Fruit fly (Drosophila melanogaster): ENCODE data around the gene CG4022.

The CG4022 gene

DNA sequence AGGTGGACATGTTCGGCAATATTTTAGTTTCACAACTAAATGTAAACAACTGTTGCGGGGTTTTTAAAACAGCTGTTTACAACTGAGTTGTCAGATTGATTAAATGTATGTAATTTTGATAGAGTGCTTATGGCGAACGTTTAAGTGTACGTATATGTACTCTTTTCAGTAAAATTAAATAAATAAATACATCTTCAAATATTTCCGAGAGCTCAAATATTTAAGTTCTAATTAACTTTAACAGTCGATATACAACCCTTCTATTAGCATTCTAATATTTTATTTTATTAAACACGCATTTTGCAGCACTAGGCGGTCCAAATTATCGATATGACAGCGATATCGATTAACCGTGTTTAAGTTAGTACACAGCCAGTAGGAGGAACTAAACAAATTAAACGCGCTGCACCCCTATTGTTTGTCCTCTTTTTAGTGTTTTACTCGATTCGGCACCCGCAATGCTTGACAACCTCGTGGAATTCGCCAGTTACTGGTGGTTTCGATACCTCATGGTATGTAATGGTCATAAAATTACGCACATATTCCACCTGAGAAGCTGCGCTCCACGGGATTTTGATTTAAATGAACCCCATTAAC, 41.0 kb upstream of the CG4022 start, which contains the start of the genes CG3448 and ghi (continued):
- TF ChIP-seq CG3065 (GFP tag; optimal IDR thresholded peaks at IDR 0.05) (no peak), CG5245 (GFP tag; optimal IDR thresholded peaks at IDR 0.05) (peak; percentile 36), Nf-YA (GFP tag; IDR thresholded peaks at IDR 0.05) (no peak), ERR (GFP tag; optimal IDR thresholded peaks at IDR 0.05) (no peak), Oaz (GFP tag; IDR thresholded peaks at IDR 0.05) (no peak), lilli (GFP tag; optimal IDR thresholded peaks at IDR 0.05) (peak; percentile 59), nerfin-2 (GFP tag; IDR thresholded peaks at IDR 0.05; ENCODE audit: partially characterized antibody) (peak; percentile 79), schlank (tag; optimal IDR thresholded peaks at IDR 0.05) (no peak), CG2129 (GFP tag; IDR thresholded peaks at IDR 0.05; ENCODE audit: partially characterized antibody) (0 out of 2 replicates have a peak, but pooled peaks have one; percentile 29), Hr51 (GFP tag; optimal IDR thresholded peaks at IDR 0.05) (peak in 1 of 2 experiments; percentile 47), Lim3 (GFP tag; IDR thresholded peaks at IDR 0.05) (no peak), rib (GFP tag; IDR thresholded peaks at IDR 0.05) (no peak), repo (GFP tag; optimal IDR thresholded peaks at IDR 0.05) (no peak), Bdp1 (GFP tag; optimal IDR thresholded peaks at IDR 0.05) (no peak), row (GFP tag; IDR thresholded peaks at IDR 0.05) (peak; percentile 57; the same call in 2 of the 3 replicates), CG12219 (GFP tag; optimal IDR thresholded peaks at IDR 0.05) (no peak), gcm2 (GFP tag; optimal IDR thresholded peaks at IDR 0.05) (no peak), CG14014 (GFP tag; IDR thresholded peaks at IDR 0.05) (no peak), CG1647 (GFP tag; optimal IDR thresholded peaks at IDR 0.05) (no peak), CG1832 (GFP tag; optimal IDR thresholded peaks at IDR 0.05) (no peak), Asciz (GFP tag; optimal IDR thresholded peaks at IDR 0.05) (peak; percentile 18), Sry-δ (GFP tag; optimal IDR thresholded peaks at IDR 0.05) (peak; percentile 63), Awh (GFP tag; IDR thresholded peaks at IDR 0.05) (peak; percentile 72), Chrac-16 (GFP tag; optimal IDR thresholded peaks at IDR 0.05) (no peak), CG4282 (GFP tag; optimal IDR thresholded peaks at IDR 0.05) (no peak), bab2 (GFP tag; optimal IDR thresholded peaks at IDR 0.05) (peak; percentile 8), toy (GFP tag; IDR thresholded peaks at IDR 0.05) (no peak), Optix (GFP tag; IDR thresholded peaks at IDR 0.05) (no peak), Dbx (GFP tag; IDR thresholded peaks at IDR 0.05) (peak; percentile 78), cad (GFP tag; optimal IDR thresholded peaks at IDR 0.05) (peak; percentile 31), slbo (GFP tag; IDR thresholded peaks at IDR 0.05) (peak; percentile 36; the same call in 1 of the 2 replicates), nom (GFP tag; optimal IDR thresholded peaks at IDR 0.05) (peak; percentile 46), CG17802 (tag; optimal IDR thresholded peaks at IDR 0.05) (peak; percentile 11), tna (GFP tag; IDR thresholded peaks at IDR 0.05; ENCODE audit: partially characterized antibody) (peak; percentile 45; the same call in 1 of the 2 replicates), CG11723 (GFP tag; optimal IDR thresholded peaks at IDR 0.05) (no peak), CG7987 (GFP tag; optimal IDR thresholded peaks at IDR 0.05) (peak; percentile 66), CG4820 (GFP tag; optimal IDR thresholded peaks at IDR 0.05) (peak; percentile 58), h (optimal IDR thresholded peaks at IDR 0.05) (no peak), br (optimal IDR thresholded peaks at IDR 0.05) (no peak), CG4424 (GFP tag; optimal IDR thresholded peaks at IDR 0.05) (peak; percentile 75), nmo (GFP tag; optimal IDR thresholded peaks at IDR 0.05) (peak; percentile 55), CG14965 (GFP tag; optimal IDR thresholded peaks at IDR 0.05; ENCODE audit: borderline replicate concordance) (no peak), Sox102F (GFP tag; optimal IDR thresholded peaks at IDR 0.05) (peak; percentile 52), CG1603 (tag; optimal IDR thresholded peaks at IDR 0.05) (peak; percentile 70), CG3726 (GFP tag; IDR thresholded peaks at IDR 0.05) (no peak), sug (tag; optimal IDR thresholded peaks at IDR 0.05) (peak; percentile 23), D19B (GFP tag; optimal IDR thresholded peaks at IDR 0.05) (no peak), CG9215 (GFP tag; IDR thresholded peaks at IDR 0.05) (peak; percentile 68), Camta (GFP tag; optimal IDR thresholded peaks at IDR 0.05) (peak; percentile 17), CG9437 (GFP tag; optimal IDR thresholded peaks at IDR 0.05) (no peak), ind (GFP tag; optimal IDR thresholded peaks at IDR 0.05) (peak; percentile 73), CTCF (GFP tag; optimal IDR thresholded peaks at IDR 0.05) (peak; percentile 35)

Data from whole organism, embryonic.